Worm (Caenorhabditis elegans): Measurements from ENCODE around the gene F08D12.2.

Gene F08D12.2

DNA sequence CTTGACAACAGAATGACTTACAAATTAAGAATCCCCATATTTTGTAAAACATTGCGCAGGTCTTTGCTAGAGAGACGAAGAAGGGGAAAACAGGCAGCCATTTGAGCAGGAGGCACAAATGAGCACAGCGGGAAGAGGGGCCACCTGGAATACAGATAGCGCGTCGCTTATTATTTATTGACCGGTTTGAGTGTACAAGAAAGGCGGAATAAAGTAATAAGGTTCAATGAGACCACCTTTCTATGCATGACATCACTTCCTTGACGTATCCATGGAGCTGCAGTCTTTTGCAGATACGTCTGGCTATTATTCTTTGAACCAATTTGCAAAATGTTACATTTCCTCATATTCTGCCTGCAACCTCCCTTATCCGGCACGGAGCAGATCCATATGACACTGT is 6.6 kb upstream of the F08D12.2 start, which contains the start of gene fbxb-111:
Gene fbxb-111 (minus strand): TSS at position 101 of the 400 bp plus-strand sequence.
- no peak for TF ChIP-seq mab-5 (tag; optimal IDR thresholded peaks at IDR 0.05)

DNA sequence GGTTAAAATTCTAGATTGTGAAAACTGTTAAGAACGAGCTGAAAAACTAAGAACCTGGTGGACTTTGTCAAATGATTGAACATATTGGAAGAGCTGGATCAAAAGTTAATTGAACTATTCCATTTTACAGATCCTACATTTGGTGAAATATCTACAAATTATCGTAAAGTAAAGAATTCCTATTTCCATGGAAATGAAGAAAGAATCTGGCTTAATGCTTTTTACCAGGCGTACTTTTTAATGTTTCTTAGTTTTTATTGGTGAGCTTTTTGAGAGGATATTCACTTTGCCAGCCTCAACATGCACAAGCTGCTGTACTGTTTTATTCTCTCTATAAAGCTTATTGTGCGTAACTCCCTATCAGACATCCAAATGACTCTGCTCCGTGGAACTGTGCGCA is 3.6 kb upstream of the F08D12.2 start, which contains the start of gene F08D12.4:
Gene F08D12.4 (plus strand): TSS at position 301 of the 400 bp plus-strand sequence.
- TF ChIP-seq ces-1 (GFP tag; optimal IDR thresholded peaks at IDR 0.05) (no peak), M03D4.4 (tag; optimal IDR thresholded peaks at IDR 0.05) (no peak), blmp-1 (tag; optimal IDR thresholded peaks at IDR 0.05) (no peak), mls-2 (tag; optimal IDR thresholded peaks at IDR 0.05) (no peak), bed-3 (GFP tag; optimal IDR thresholded peaks at IDR 0.05) (no peak), nhr-76 (tag; optimal IDR thresholded peaks at IDR 0.05) (no peak), ceh-43 (GFP tag; optimal IDR thresholded peaks at IDR 0.05) (no peak), snpc-4 (tag; optimal IDR thresholded peaks at IDR 0.05) (no peak), tbx-8 (GFP tag; optimal IDR thresholded peaks at IDR 0.05) (no peak), elt-1 (tag; optimal IDR thresholded peaks at IDR 0.05; ENCODE audit: borderline replicate concordance, insufficient read depth) (no peak), mep-1 (tag; optimal IDR thresholded peaks at IDR 0.05) (no peak), elt-3 (tag; optimal IDR thresholded peaks at IDR 0.05) (no peak), unc-62 (GFP tag; optimal IDR thresholded peaks at IDR 0.05) (no peak), flh-1 (GFP tag; optimal IDR thresholded peaks at IDR 0.05) (no peak), sem-2 (GFP tag; optimal IDR thresholded peaks at IDR 0.05) (no peak)

DNA sequence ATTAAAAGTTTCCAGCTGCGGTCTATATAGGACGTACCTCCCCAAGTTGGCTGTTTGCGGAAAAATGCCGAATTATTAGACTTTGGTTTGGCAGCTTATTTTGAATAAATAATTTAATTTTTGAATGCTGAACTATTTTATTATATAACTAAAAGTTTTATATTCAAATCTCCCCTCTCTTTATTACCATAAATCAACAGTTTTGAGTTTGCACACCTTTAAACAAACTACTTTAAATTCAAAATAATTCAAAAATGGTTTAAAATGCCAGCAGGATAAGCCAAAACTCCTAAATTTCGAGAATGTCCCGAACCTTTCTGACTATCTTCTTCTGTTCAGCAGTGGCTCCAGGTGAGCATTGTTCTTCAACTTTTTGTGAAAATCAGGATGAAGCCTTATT is 2.2 kb upstream of the F08D12.2 start, which contains the start of gene F08D12.3:
Gene F08D12.3 (plus strand): TSS at position 301 of the 400 bp plus-strand sequence.
- no peak for TF ChIP-seq nhr-76 (tag; optimal IDR thresholded peaks at IDR 0.05)
- TF ChIP-seq unc-120 (tag; optimal IDR thresholded peaks at IDR 0.05; ENCODE audit: poor library complexity, severe bottlenecking): no peak
- TF ChIP-seq ces-1 (GFP tag; optimal IDR thresholded peaks at IDR 0.05): no peak

DNA sequence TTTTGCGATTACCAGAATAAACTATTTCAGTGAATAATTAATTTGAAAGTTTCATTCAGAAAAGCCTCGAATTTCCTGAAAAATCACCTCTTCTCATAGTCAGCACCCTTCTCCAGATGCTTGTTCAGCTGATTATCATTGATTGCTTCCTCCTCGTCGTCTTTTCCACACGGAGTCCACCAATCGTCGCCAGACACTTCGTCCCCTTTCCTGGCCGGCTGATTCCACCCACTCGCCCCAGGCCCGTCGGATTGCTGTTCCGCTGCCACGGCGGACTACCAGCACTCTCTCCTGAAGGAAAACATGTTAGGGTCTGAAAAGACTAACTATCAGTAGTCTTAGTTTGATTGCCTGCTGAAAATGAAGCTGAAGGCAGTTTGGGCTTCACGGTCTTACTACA is 651 bp upstream of the F08D12.2 start:
- TF ChIP-seq elt-3 (tag; optimal IDR thresholded peaks at IDR 0.05): no peak
- TF ChIP-seq drap-1 (GFP tag; optimal IDR thresholded peaks at IDR 0.05): no peak

DNA sequence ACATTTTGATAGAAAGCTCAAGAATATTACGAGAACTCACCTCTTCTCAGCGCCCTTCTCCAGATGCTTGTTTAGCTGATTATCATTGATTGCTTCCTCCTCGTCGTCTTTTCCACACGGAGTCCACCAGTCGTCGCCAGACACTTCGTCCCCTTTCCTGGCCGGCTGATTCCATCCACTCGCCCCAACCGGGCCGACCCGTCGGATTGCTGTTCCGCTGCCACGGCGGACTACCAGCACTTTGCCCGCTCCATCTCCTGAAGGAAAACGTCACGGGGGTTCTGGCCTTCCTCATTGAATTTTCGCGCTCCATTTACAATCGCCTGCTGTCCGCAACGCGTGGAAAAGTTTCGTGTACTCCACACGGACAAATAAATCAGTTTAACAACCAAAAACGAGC is 1.9 kb downstream of the F08D12.2 start:
- TF ChIP-seq unc-62 (GFP tag; optimal IDR thresholded peaks at IDR 0.05) (no peak), nhr-28 (tag; optimal IDR thresholded peaks at IDR 0.05) (no peak), mls-2 (tag; optimal IDR thresholded peaks at IDR 0.05) (no peak), lin-13 (tag; optimal IDR thresholded peaks at IDR 0.05) (no peak), sptf-1 (tag; optimal IDR thresholded peaks at IDR 0.05) (no peak), pha-4 (tag; optimal IDR thresholded peaks at IDR 0.05) (no peak), unc-39 (tag; optimal IDR thresholded peaks at IDR 0.05) (no peak), ceh-83 (GFP tag; optimal IDR thresholded peaks at IDR 0.05) (no peak), elt-3 (tag; optimal IDR thresholded peaks at IDR 0.05) (no peak), nhr-76 (tag; optimal IDR thresholded peaks at IDR 0.05) (no peak), ceh-39 (tag; optimal IDR thresholded peaks at IDR 0.05) (no peak)

DNA sequence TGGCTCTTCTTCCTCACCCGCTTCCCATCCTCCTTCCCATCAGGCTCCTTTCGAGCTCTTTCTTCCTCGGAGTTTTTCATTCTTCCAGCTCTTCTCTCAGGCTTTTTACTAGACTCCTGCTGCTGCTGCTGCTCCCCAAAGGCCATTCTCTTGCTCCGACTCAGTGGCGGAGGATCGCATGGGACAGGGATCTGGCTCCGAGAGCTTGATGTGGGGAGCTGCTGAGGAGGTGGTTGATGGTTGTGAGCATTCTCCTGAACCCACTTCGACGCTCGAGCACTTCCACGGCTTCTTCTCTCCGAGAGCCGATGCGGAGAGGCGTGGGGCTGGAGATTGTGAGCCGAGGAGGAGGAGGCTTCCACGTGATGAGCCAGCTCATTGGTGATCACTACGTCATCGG is 4.3 kb downstream of the F08D12.2 start:
- TF ChIP-seq ham-2 (GFP tag; optimal IDR thresholded peaks at IDR 0.05) (no peak), nhr-12 (tag; optimal IDR thresholded peaks at IDR 0.05) (no peak), mls-2 (tag; optimal IDR thresholded peaks at IDR 0.05) (no peak), elt-1 (tag; optimal IDR thresholded peaks at IDR 0.05; ENCODE audit: borderline replicate concordance, insufficient read depth) (no peak), unc-62 (GFP tag; optimal IDR thresholded peaks at IDR 0.05) (no peak), lsy-2 (tag; optimal IDR thresholded peaks at IDR 0.05) (no peak), pha-4 (tag; optimal IDR thresholded peaks at IDR 0.05) (no peak), cnd-1 (tag; optimal IDR thresholded peaks at IDR 0.05) (no peak), hlh-1 (tag; optimal IDR thresholded peaks at IDR 0.05) (no peak), snpc-4 (tag; optimal IDR thresholded peaks at IDR 0.05) (no peak)

Measured in whole organism, mixed stage, embryonic.